Worm (Caenorhabditis elegans): ENCODE data around the gene R107.5.

R107.5 gene

DNA sequence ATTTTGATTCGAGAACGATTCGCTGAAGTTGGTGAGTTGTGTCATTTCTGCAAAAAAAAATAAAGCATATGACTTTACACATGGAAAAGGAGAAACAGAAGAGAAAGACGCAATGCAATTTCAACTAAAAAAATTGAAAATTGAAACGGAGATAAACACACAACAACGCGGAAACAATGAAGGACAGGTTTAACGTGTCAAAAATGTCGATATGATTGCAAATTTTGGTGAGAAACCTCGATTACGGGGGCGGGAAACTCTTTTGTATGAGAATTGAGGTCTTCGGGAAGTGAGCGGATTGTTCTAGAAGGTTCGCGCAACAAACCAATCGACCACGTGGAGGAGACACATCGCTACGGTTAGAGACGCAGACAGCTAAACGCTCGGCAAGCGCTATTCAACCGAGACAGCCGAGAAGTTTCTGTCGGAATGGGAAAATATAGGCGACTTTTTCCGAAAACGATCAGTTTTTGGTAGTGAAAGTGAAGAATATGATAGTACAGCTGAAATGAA lies at the start of gene R107.5:
Gene R107.5 (minus strand): TSS at position 51 of the 513 bp plus-strand sequence.
- no peak for TF ChIP-seq unc-62 (GFP tag; optimal IDR thresholded peaks at IDR 0.05)

ce11 chrIII:9101212-9101611 lies 47.6 kb upstream of the R107.5 start, which contains the start of gene ZK507.1:
TSS of gene ZK507.1 (minus strand) at chrIII:9101312.
- TF ChIP-seq unc-62 (GFP tag; optimal IDR thresholded peaks at IDR 0.05), result no peak

- TF ChIP-seq unc-62 (GFP tag; optimal IDR thresholded peaks at IDR 0.05), result no peak
Measured at ce11 chrIII:9091392-9092291, 38.1 kb upstream of the R107.5 start, which contains the start of gene glp-1. TSS of gene glp-1 (plus strand) at chrIII:9092241.

DNA sequence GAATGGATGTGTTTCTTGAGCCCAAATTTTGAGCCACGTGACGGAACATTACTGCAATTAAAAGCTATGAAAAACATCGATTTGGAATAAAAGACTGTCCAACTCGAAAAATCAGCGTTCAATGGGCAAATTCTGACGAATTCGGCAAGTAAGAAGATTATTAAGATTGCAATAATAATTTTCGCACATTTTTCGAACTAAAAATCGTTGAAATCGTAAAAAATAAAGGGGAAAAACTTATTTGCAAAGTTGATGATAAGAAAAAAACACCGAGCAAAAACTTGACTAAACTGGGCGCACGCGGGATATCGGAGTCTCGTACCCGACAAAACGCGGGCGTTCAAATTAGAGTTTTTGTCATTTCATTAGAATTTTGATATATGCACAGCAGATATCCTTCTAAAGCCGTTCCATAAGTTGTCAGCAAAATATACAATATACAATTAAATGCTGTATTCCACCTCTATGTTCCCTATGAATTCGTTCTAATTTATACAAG lies 35.8 kb upstream of the R107.5 start, which contains the start of the genes mccc-2 and mrpl-44:
Gene mccc-2 (minus strand): TSS at position 51 of the 499 bp plus-strand sequence.
Gene mrpl-44 (minus strand): TSS at position 51 of the 499 bp plus-strand sequence.
- no peak for TF ChIP-seq unc-62 (GFP tag; optimal IDR thresholded peaks at IDR 0.05)

- no peak for TF ChIP-seq unc-62 (GFP tag; optimal IDR thresholded peaks at IDR 0.05)
Measured at ce11 chrIII:9084329-9084728, 30.7 kb upstream of the R107.5 start.

DNA sequence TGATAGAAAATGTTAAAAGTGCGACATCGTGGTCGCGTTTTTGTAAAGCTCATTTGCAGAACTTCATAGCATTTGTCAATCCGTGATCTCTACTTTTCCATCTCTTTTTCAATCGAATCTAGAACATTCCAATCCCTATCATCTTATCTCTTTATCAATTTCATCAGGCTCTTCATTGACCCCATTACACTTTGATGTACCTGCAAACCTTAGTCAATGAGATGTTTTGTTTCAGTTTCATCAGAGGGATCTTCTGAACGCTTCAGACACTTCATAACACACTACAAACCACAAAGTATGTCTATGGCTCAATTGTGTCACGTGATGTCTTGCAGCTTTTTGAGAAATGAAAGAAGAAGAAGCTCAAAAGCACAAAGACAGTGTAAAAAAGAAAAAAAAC lies 29.5 kb upstream of the R107.5 start:
- no peak for TF ChIP-seq unc-62 (GFP tag; optimal IDR thresholded peaks at IDR 0.05)

- no peak for TF ChIP-seq unc-62 (GFP tag; optimal IDR thresholded peaks at IDR 0.05)
Measured at ce11 chrIII:9081763-9082162, 28.2 kb upstream of the R107.5 start, which contains the start of gene far-2. TSS of gene far-2 (plus strand) at chrIII:9081828.

DNA sequence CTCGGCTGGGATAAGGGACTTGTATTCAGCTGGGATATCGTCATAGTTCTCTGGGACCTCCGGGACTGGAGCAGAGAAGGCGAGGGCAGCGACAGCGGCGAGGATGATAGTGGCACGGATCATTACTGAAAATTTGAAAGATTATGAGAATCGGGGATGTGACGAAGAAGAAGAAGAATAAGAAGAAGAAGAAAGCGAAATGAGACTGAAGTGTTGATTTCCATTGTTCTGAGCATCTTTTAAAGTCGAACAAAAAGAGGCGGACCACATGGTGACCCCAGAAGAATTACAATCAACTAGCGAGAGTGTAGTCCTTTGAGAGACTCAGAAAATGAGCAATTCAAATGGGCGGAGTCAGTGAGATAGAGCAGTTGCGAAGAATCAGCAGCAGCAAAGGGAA lies 27.5 kb upstream of the R107.5 start, which contains the start of gene far-1:
Gene far-1 (minus strand): TSS at position 125 of the 400 bp plus-strand sequence.
- TF ChIP-seq unc-62 (GFP tag; optimal IDR thresholded peaks at IDR 0.05), result no peak

ce11 chrIII:9080127-9080526 lies 26.5 kb upstream of the R107.5 start:
- TF ChIP-seq unc-62 (GFP tag; optimal IDR thresholded peaks at IDR 0.05), result no peak

DNA sequence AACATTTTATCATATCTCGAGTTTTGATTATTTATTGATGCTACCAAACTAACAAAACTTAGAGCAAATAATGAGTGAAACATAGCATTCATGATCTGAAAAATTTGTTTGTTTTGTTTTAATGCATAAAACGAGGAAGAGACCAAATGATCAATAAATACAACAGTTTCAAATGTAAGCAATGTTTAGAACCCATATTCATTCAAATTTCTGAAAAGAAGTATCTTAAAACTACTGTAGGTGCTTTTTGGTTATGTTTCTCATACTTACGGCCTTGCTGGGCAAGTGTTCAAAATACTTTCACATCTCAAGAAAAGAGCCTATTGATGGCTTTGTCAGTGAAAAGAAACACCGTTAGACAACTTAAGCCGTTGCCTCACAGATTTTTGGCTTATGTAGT lies 24.1 kb upstream of the R107.5 start, which contains the start of gene F02A9.1:
Gene F02A9.1 (minus strand): TSS at position 101 of the 400 bp plus-strand sequence.
- no peak for TF ChIP-seq unc-62 (GFP tag; optimal IDR thresholded peaks at IDR 0.05)

DNA sequence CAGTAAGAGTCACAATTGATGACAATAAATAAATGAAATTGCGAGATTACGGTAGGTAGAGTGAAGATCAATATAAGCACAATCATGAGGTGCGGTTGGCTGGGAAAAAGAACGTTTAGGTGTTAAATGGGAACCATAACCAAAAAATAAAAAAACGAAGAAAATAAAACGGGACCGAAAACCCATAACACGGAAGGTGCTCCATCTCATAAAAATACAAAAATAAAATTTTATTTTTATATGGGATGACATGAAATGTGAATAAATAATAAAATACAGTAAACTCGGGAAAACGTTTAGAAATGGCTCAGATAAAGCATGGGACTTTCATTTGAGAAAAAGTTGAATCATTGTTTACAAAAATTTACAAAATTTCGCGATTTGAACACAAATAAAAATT lies 21.9 kb upstream of the R107.5 start, which contains the start of gene F02A9.7:
Gene F02A9.7 (minus strand): TSS at position 101 of the 400 bp plus-strand sequence.
- TF ChIP-seq unc-62 (GFP tag; optimal IDR thresholded peaks at IDR 0.05), result no peak

- no peak for TF ChIP-seq unc-62 (GFP tag; optimal IDR thresholded peaks at IDR 0.05)
Measured at ce11 chrIII:9072704-9073103, 19.1 kb upstream of the R107.5 start.

DNA sequence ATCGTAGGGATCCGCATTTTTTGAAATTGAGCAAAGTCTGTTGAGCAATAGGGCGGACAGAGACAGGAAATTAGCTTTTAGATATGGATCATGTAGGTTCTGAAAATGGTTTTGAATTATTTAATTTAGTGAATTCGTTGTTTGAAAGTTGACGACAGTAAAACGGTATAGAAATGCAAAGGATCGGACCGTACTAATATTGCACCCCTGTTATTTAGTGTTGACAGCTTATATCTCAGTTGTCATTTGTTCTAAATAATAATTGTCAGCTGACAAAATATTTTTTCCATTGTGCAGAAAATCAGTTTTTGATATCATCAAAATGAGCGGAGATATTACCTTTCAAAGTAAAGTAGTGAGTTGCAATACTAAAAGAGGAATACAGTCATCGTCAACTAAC lies 17.8 kb upstream of the R107.5 start, which contains the start of gene lin-12:
Gene lin-12 (minus strand): TSS at position 101 of the 400 bp plus-strand sequence.
- TF ChIP-seq unc-62 (GFP tag; optimal IDR thresholded peaks at IDR 0.05), result no peak

DNA sequence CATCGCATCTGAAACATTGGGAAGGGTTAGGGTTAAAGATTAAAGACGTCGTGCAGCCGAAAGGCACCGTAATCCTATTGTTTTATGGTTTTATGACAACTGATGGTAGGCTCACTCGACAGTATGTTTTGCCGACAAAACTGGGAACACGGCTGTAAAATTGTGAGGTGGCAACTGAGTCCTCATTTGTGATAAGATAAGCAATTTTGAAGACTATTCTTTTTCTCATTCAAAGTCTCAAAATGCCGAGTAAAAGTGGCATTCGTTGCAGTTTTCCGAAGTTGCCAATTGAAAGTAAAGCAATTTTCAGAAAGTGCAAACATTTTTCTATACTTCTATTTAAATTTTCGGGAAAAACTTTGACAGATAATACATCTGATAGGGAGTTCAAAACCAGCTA lies 16.1 kb upstream of the R107.5 start:
- no peak for TF ChIP-seq unc-62 (GFP tag; optimal IDR thresholded peaks at IDR 0.05)

DNA sequence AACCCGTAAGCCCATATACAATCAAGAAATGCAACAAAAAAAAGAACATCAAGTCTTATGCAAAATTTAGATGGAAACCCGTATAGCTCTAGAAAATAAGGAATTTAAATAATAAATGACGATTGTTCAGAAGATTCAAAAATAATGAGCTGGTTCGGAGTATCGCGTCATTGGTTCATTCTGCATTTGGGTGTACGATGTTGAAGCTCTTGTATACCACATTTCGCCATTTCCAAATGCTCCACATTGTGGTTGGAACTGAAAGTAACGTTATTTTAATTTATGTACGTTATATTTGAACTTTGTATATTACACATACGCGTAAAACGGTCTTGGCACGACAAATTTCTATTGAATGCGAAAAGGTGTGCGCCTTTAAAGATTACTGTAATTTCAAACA lies 6.7 kb upstream of the R107.5 start:
- no peak for TF ChIP-seq unc-62 (GFP tag; optimal IDR thresholded peaks at IDR 0.05)

ce11 chrIII:9058959-9059534 lies 5.5 kb upstream of the R107.5 start, which contains the start of gene gst-1:
TSS of gene gst-1 (plus strand) at chrIII:9059331.
- TF ChIP-seq unc-62 (GFP tag; optimal IDR thresholded peaks at IDR 0.05), result no peak
